Fruit fly (Drosophila melanogaster): Measurements from ENCODE around the gene PIG-S.
A peak's percentile ranks its signal among the peaks of the same experiment; 100 is the strongest.

PIG-S gene

DNA sequence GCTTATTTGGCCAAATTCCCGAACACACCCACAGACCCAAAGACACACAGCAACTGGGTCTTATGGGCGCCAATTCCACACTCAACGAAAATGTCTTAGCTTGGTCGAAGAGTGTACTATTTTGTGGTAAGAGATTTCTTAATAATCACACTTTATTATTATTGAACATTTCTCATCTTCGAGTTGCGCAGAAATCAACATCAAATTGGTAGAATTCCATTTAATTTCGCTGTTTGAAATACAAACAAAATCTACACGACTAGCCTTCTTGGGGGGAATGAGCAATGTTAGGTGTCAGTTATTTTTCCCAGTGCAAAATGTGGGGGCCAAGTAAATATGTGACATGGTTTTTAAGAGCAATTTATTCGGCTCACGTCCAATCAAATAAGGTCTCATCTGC is 26.7 kb downstream of the PIG-S start:
- TF ChIP-seq CG8478 (optimal IDR thresholded peaks at IDR 0.05): no peak
- no peak for TF ChIP-seq EcR (GFP tag; optimal IDR thresholded peaks at IDR 0.05)
- TF ChIP-seq usp (GFP tag; optimal IDR thresholded peaks at IDR 0.05): no peak
- TF ChIP-seq pan (optimal IDR thresholded peaks at IDR 0.05): no peak
- TF ChIP-seq psq (optimal IDR thresholded peaks at IDR 0.05): no peak
- no peak for TF ChIP-seq Dll (optimal IDR thresholded peaks at IDR 0.05)

DNA sequence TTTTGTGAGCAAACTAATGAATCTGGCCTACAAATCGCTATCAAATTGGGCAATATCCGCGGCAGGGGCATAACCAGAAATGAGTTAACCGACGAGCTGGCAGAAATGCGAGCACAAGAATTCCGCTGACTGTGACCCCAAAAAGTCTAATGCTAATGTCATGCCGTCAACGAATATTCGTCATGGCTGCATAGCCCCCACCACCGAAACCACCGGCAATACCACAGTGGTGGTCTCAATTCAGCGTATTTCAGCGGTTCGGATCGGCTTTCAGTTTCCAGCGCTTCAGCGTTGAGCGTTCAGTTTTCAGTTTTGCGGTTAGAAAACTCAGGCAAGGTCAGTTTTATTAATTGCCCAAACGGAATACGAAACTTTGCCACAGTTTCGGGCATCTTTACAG is 27.4 kb downstream of the PIG-S start:
- TF ChIP-seq usp (GFP tag; optimal IDR thresholded peaks at IDR 0.05) (no peak), psq (optimal IDR thresholded peaks at IDR 0.05) (no peak)

DNA sequence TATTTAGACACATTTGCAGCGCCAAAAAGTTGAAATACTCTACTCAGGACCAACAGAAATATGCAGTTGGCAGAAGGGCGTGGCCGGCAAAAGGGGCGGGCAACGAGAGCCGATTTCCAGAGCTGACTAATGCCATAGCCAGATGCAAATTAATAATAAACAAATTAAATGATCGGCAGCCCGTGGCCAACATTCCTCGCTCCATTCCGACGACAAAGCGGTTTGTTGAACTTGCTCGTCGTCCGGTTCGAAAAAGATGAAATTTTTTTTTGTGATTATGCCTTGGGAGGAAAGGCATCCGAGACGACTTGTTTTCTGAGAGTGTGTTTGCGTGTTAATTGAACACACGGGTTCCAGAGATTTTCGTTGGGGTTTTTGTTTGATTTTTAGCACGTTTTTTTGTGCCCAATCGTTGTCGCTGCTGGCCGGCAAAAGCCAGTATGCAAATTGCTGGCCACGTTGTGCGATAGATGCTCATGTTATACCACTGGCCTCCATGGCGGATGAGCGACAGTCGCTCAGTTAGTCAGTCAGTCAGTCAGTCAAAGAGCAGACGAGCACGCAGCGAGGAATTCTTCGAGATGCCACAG is 28.3 kb downstream of the PIG-S start:
- TF ChIP-seq CG8478 (optimal IDR thresholded peaks at IDR 0.05) (no peak), psq (optimal IDR thresholded peaks at IDR 0.05) (no peak), Dll (optimal IDR thresholded peaks at IDR 0.05) (no peak), EcR (GFP tag; optimal IDR thresholded peaks at IDR 0.05) (no peak), usp (GFP tag; optimal IDR thresholded peaks at IDR 0.05) (no peak), pan (optimal IDR thresholded peaks at IDR 0.05) (no peak)

DNA sequence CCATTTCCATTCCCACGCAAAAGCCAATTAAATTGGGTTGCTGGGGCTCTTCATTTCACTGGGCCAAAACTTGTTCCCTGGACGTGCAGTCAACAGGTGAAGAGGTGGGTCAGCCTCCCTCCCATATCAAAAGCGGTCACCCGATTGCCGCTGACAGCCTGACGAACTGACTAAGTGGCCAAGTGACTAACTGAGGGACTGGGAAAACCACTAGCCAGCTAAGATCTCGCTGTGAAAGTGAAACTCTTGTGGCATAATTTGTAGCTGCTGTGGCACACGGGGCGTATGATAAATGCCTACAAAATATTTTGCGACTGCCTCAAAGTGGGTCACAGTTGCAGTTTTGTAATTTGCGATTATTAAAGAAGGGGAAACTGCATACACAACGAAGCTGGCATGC is 29.2 kb downstream of the PIG-S start:
- TF ChIP-seq usp (GFP tag; optimal IDR thresholded peaks at IDR 0.05): no peak
- no peak for TF ChIP-seq psq (optimal IDR thresholded peaks at IDR 0.05)

DNA sequence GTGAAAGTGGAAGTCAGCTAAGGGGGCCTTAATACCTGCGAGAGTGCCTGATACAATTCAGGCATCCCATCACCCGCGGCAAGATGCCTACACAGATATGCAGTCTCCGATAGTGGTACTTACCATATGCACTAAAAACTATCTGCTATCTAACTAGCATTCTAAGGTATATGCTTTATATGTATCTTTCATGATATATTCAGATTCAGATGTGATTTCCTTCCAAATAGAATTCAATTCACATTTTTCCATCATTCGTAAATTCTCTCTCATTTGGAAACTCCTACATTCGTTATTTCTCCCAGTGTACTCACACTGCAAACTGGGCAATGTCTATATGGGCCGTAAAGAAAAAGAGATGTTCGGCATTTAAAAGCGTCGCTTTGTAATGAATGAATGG is 31.2 kb downstream of the PIG-S start:
- TF ChIP-seq psq (optimal IDR thresholded peaks at IDR 0.05) (no peak), usp (GFP tag; optimal IDR thresholded peaks at IDR 0.05) (no peak), CG8478 (optimal IDR thresholded peaks at IDR 0.05) (no peak), EcR (GFP tag; optimal IDR thresholded peaks at IDR 0.05) (no peak), pan (optimal IDR thresholded peaks at IDR 0.05) (no peak), Dll (optimal IDR thresholded peaks at IDR 0.05) (no peak)

DNA sequence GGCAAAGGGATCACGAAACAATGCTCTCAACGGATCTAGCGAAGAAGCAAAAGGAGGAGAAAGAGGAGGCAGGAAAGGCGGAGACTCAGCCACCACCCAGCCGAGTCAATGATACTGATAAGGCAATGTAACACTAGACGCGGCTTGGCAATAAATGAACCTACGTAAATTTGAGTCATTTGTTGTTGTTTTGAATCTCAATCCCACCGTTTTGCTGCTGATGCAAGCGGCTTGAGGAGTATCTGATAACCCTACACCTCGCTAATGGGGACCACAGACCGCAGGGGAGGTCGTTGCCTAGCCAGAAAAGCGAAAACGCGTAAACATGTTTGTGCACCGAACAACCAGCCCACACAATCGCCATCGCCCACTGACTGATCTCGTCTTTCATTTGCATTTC is 39.0 kb downstream of the PIG-S start:
- TF ChIP-seq psq (optimal IDR thresholded peaks at IDR 0.05): no peak
- no peak for TF ChIP-seq usp (GFP tag; optimal IDR thresholded peaks at IDR 0.05)
- TF ChIP-seq Dll (optimal IDR thresholded peaks at IDR 0.05): no peak
- TF ChIP-seq pan (optimal IDR thresholded peaks at IDR 0.05): no peak
- no peak for TF ChIP-seq EcR (GFP tag; optimal IDR thresholded peaks at IDR 0.05)
- TF ChIP-seq CG8478 (optimal IDR thresholded peaks at IDR 0.05): no peak

DNA sequence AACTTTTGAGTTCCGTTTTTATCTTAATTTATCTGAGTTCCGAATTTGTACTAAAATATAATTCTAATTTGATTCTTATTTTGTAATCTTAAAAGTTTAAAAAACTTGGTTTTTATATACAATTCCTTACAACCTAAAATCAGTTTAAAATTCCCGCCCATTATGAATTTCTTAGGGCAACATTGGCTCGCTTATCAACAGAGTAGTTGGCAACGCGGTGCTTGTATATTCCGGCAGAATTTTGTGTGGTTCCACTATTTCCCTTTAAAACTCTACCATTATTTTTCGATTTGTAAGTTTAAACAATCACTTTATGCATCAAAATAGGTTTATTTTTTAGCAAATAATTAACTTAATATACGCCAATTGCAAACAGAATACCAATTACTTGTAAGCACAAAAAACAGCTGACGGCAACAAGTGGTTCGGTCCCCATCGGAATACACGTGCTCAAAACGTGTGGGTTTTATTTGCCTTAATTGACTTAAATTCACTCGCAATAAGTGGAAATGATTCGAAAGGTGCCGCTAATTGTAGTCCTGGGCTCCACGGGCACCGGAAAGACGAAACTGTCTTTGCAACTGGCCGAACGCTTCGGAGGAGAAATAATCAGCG is 40.7 kb downstream of the PIG-S start, which contains the start of the genes CG11089 and CG31381:
CG11089 (plus strand) TSS at position 203 of the 615 bp plus-strand sequence.
CG31381 (plus strand) TSS at position 203 of the 615 bp plus-strand sequence.
- TF ChIP-seq EcR (GFP tag; optimal IDR thresholded peaks at IDR 0.05) (no peak), CG8478 (optimal IDR thresholded peaks at IDR 0.05) (no peak), Dll (optimal IDR thresholded peaks at IDR 0.05) (no peak)

DNA sequence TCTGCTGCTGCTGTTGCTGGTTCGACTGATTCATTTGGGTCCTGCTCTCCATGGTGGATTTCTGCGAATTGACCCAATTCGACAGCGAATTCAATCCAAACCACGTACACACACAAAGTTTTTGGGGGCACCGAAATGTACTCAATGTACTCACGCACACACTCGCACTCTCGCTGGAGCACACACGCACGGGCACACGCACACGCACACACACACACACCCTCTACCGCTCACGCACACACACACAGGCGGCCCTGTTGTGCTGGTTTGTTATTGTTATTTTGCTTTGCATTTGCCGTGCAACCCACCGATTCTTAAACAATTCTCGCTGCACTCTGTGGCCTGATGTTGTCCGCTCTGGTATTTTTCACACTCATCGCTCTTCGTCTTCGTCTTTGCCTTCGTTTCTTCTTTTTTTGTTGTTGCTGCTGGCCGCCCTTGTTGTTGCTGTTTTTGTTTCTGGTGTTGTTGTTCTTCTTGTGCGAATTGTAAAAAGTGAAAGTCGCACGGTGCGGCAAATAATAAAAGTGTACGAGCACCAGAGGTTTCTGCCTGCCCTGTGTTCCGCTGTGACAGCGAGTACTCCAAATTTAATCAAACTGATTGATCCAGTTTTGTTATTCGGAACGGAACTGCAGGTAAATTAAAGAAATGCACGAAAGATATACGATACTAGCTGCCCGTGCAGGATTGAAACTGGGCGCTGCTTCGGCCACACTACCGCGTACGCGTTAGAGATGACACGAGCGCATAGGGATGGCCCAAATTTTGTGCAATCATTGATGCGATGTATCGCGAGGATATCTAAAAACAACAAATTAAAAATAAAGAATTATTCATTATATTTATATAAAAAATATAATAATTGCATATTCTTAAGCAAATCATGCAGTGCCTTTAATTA is 41.5 kb downstream of the PIG-S start, which contains the start of gene CG3744:
CG3744 (minus strand) TSS at position 716 of the 904 bp plus-strand sequence.
- TF ChIP-seq CG8478 (optimal IDR thresholded peaks at IDR 0.05) (peak; percentile 59), Dll (optimal IDR thresholded peaks at IDR 0.05) (no peak), psq (optimal IDR thresholded peaks at IDR 0.05) (no peak)

DNA sequence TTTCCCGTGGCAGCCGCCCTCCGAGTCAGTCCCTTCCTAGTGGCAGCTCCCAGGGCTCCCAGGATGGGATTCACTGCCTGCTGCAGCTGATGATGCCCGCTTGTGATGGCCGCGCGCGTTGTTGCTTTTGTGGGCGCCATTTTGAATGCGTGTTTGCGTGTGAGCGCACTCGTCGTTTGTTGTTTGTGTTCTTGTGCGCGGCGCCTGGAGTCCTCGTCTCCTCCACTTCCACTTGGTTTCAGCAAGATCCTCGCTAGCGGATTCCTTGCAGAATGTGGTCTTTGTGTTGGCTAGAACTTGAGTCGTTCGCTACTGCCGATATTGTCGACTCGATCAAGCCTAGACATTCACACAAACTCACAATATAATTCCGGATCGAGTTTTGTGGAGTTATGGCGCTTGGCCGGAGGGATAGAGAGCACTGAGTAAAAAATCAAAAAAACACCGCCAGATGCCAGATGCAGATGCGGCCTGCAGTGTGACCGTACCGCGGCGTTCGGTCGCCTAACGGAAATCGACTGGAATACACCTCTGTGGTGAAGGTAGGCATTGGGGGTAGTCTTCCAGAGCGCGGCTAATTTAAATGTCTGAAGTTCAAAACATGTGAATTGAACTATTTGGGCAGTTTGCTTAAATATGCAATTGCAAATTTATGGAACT is 47.1 kb downstream of the PIG-S start, which contains the start of gene CycB3:
CycB3 (minus strand) TSS at position 428 of the 660 bp plus-strand sequence.
- TF ChIP-seq pan (optimal IDR thresholded peaks at IDR 0.05): no peak
- TF ChIP-seq EcR (GFP tag; optimal IDR thresholded peaks at IDR 0.05): no peak
- TF ChIP-seq usp (GFP tag; optimal IDR thresholded peaks at IDR 0.05): no peak
- no peak for TF ChIP-seq psq (optimal IDR thresholded peaks at IDR 0.05)
- TF ChIP-seq CG8478 (optimal IDR thresholded peaks at IDR 0.05): no peak
- no peak for TF ChIP-seq Dll (optimal IDR thresholded peaks at IDR 0.05)

DNA sequence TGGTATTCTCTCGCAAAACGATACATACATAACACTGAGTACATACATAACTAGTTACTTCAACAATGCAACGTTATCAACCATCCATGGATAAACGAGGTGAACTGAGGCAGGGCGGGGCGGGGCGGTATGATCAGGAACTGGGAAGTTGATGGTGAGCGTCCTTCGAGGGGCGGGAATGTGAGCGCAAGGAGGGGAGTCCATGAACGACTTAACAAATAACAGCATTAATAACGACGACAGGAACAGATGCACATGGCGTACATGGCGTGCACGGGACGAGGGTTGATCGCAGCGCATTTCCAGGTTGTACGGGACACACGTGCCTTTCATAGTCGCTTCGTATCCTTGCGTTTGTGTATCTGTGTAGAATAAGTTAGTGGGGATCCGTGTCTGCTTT is 49.7 kb downstream of the PIG-S start:
- no peak for TF ChIP-seq EcR (GFP tag; optimal IDR thresholded peaks at IDR 0.05)
- TF ChIP-seq CG8478 (optimal IDR thresholded peaks at IDR 0.05): no peak
- no peak for TF ChIP-seq Dll (optimal IDR thresholded peaks at IDR 0.05)
- TF ChIP-seq usp (GFP tag; optimal IDR thresholded peaks at IDR 0.05): no peak
- no peak for TF ChIP-seq pan (optimal IDR thresholded peaks at IDR 0.05)
- TF ChIP-seq psq (optimal IDR thresholded peaks at IDR 0.05): no peak

DNA sequence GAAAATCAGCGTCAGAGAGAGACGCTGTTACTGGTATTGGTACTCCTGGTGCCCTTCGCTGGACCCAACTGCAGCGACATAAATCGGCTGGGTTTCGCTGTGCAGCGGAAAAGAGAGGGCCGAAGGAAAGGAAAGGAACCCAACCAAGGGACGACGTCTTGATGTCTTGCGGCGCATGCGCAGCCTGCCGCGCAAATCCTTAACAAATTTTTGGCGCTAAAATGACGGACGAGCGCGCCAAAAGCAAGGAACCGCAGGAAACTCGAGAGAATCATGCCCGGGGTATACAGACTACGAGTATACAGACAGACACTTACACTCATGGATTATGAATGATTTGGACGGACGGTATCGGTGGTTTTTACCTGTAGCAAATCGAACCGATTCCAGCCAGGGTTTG is 50.7 kb downstream of the PIG-S start:
- TF ChIP-seq CG8478 (optimal IDR thresholded peaks at IDR 0.05) (no peak), pan (optimal IDR thresholded peaks at IDR 0.05) (no peak), usp (GFP tag; optimal IDR thresholded peaks at IDR 0.05) (no peak), psq (optimal IDR thresholded peaks at IDR 0.05) (no peak), Dll (optimal IDR thresholded peaks at IDR 0.05) (no peak), EcR (GFP tag; optimal IDR thresholded peaks at IDR 0.05) (no peak)

All from whole organism.